Worm (Caenorhabditis elegans): Measurements from ENCODE around the gene got-1.2.

- TF ChIP-seq unc-39 (tag; optimal IDR thresholded peaks at IDR 0.05): no peak
- no peak for TF ChIP-seq ceh-83 (GFP tag; optimal IDR thresholded peaks at IDR 0.05)
- no peak for TF ChIP-seq ceh-43 (GFP tag; optimal IDR thresholded peaks at IDR 0.05)
- no peak for TF ChIP-seq snpc-4 (tag; optimal IDR thresholded peaks at IDR 0.05)
- TF ChIP-seq nhr-76 (tag; optimal IDR thresholded peaks at IDR 0.05): no peak
- no peak for TF ChIP-seq pha-4 (tag; optimal IDR thresholded peaks at IDR 0.05)
- TF ChIP-seq zip-8 (tag; optimal IDR thresholded peaks at IDR 0.05): no peak
- no peak for TF ChIP-seq elt-3 (tag; optimal IDR thresholded peaks at IDR 0.05)
Observed at ce11 chrX:16807015-16807414, 14.1 kb upstream of the got-1.2 start, which contains the start of gene mec-4.
